Fruit fly (Drosophila melanogaster) whole organism, embryonic: ENCODE results near the gene CG14694.
A peak's percentile ranks its signal among the peaks of the same experiment; 100 is the strongest.

Experiments used
- CG10147 ChIP-seq: fragments of 200-800 bp; sonication (Bioruptor generic); optimal IDR thresholded peaks from 2 replicates; lab custom pipeline; 2019; ENCODE audit warnings: missing biosample characterization, mild to moderate bottlenecking, missing genetic modification characterization, moderate library complexity
- CG10209 ChIP-seq: fragments of 200-800 bp; sonication (Bioruptor generic); optimal IDR thresholded peaks from 3 replicates; lab custom pipeline; 2017; ENCODE audit warnings: missing biosample characterization, mild to moderate bottlenecking, missing genetic modification characterization, missing genetic modification reagents
- CG10462 ChIP-seq: fragments of 200-800 bp; sonication (Bioruptor generic); optimal IDR thresholded peaks from 2 replicates; lab custom pipeline; 2016; ENCODE audit warnings: missing biosample characterization, missing genetic modification characterization
- CG11085 ChIP-seq: fragments of 200-800 bp; sonication (Bioruptor generic); IDR thresholded peaks from 2 replicates; pipeline ENCODE4 v1.3.6; 2022; ENCODE audit warnings: missing biosample characterization, missing genetic modification characterization
- CG12236 ChIP-seq: fragments of 200-800 bp; sonication (Bioruptor generic); optimal IDR thresholded peaks from 2 replicates; lab custom pipeline; 2016; ENCODE audit warnings: missing biosample characterization, missing genetic modification characterization
- CG1233 ChIP-seq: fragments of 200-800 bp; sonication (Bioruptor generic); optimal IDR thresholded peaks from 4 replicates; lab custom pipeline; 2018; ENCODE audit warnings: missing biosample characterization, mild to moderate bottlenecking, missing genetic modification characterization
- CG12659 ChIP-seq: fragments of 200-800 bp; sonication (Bioruptor generic); optimal IDR thresholded peaks from 3 replicates; lab custom pipeline; 2017; ENCODE audit warnings: mild to moderate bottlenecking, missing biosample characterization, missing genetic modification reagents, missing genetic modification characterization
- CG14860 ChIP-seq: fragments of 200-800 bp; sonication (Bioruptor generic); IDR thresholded peaks from 3 replicates; pipeline ENCODE4 v1.3.6; 2022; ENCODE audit warnings: missing biosample characterization, missing genetic modification characterization; ENCODE audit not compliant: partially characterized antibody
- CG15601 ChIP-seq: fragments of 200-800 bp; sonication (Bioruptor generic); optimal IDR thresholded peaks from 3 replicates; lab custom pipeline; 2019; ENCODE audit warnings: missing biosample characterization, mild to moderate bottlenecking, missing genetic modification characterization, moderate library complexity
- CG1602 ChIP-seq: fragments of 200-800 bp; sonication (Bioruptor generic); optimal IDR thresholded peaks from 3 replicates; lab custom pipeline; 2016; ENCODE audit warnings: missing biosample characterization, missing genetic modification characterization
- CG17186 ChIP-seq: fragments of 200-800 bp; sonication (Bioruptor generic); optimal IDR thresholded peaks from 3 replicates; lab custom pipeline; 2017; ENCODE audit warnings: missing biosample characterization, missing genetic modification reagents, missing genetic modification characterization
- CG30403 ChIP-seq: fragments of 200-800 bp; sonication (Bioruptor generic); optimal IDR thresholded peaks from 3 replicates; lab custom pipeline; 2016; ENCODE audit warnings: missing biosample characterization, missing genetic modification characterization
- CG34376 ChIP-seq: fragments of 200-800 bp; sonication (Bioruptor generic); optimal IDR thresholded peaks from 2 replicates; lab custom pipeline; 2018; ENCODE audit warnings: missing biosample characterization, mild to moderate bottlenecking, missing genetic modification characterization
- CG4360 ChIP-seq: fragments of 200-800 bp; sonication (Bioruptor generic); IDR thresholded peaks from 2 replicates; pipeline ENCODE4 v1.3.6; 2022; ENCODE audit warnings: missing biosample characterization, missing genetic modification characterization
- CG6175 ChIP-seq: fragments of 200-800 bp; sonication (Bioruptor generic); IDR thresholded peaks from 3 replicates; pipeline ENCODE4 v1.3.6; 2022; ENCODE audit warnings: missing biosample characterization, missing genetic modification characterization
- CG7839 ChIP-seq: fragments of 200-800 bp; sonication (Bioruptor generic); optimal IDR thresholded peaks from 3 replicates; lab custom pipeline; 2018; ENCODE audit warnings: missing biosample characterization, mild to moderate bottlenecking, missing genetic modification characterization, moderate library complexity
- CG7987 ChIP-seq: fragments of 200-800 bp; sonication (Bioruptor generic); optimal IDR thresholded peaks from 2 replicates; lab custom pipeline; 2018; ENCODE audit warnings: missing biosample characterization, mild to moderate bottlenecking, missing genetic modification characterization, moderate library complexity
- E2f1 ChIP-seq: fragments of 200-800 bp; sonication (Bioruptor generic); IDR thresholded peaks from 2 replicates; pipeline ENCODE4 v1.3.6; 2022; ENCODE audit warnings: missing biosample characterization, missing genetic modification characterization
- Eip74EF ChIP-seq, 2 experiments: fragments of 200-800 bp in 1 of 2; fragments of >200 bp in 1 of 2; sonication (Bioruptor generic) in 1 of 2; optimal IDR thresholded peaks; 2 replicates each; lab custom pipeline; 2017 to 2019; ENCODE audit warnings: missing biosample characterization in 2 of 2, missing genetic modification characterization in 2 of 2, mild to moderate bottlenecking in 1 of 2, moderate library complexity in 1 of 2
- Ets65A ChIP-seq: fragments of 200-800 bp; sonication (Bioruptor generic); peaks from one replicate; lab custom pipeline; 2016; ENCODE audit warnings: missing biosample characterization, missing genetic modification characterization
- GATAe ChIP-seq: fragments of 200-800 bp; sonication (Bioruptor generic); conservative IDR thresholded peaks from 2 replicates; pipeline ENCODE4 v1.3.6; 2022; ENCODE audit warnings: missing biosample characterization, missing genetic modification characterization
- Gsc ChIP-seq: fragments of 200-800 bp; sonication (Bioruptor generic); IDR thresholded peaks from 2 replicates; pipeline ENCODE4 v1.3.6; 2022; ENCODE audit warnings: missing biosample characterization, missing genetic modification characterization
- H15 ChIP-seq: fragments of 200-800 bp; sonication (Bioruptor generic); IDR thresholded peaks from 3 replicates; pipeline ENCODE4 v1.3.6; 2022; ENCODE audit warnings: missing biosample characterization, missing genetic modification characterization
- Hand ChIP-seq: fragments of 200-800 bp; sonication (Bioruptor generic); optimal IDR thresholded peaks from 2 replicates; lab custom pipeline; 2017; ENCODE audit warnings: mild to moderate bottlenecking, missing biosample characterization, missing genetic modification reagents, missing genetic modification characterization
- MBD-R2 ChIP-seq: fragments of 200-800 bp; sonication (Bioruptor generic); IDR thresholded peaks from 2 replicates; pipeline ENCODE4 v1.3.6; 2022; ENCODE audit warnings: missing biosample characterization, missing genetic modification characterization
- Myb ChIP-seq: fragments of 200-800 bp; sonication (Bioruptor generic); optimal IDR thresholded peaks from 2 replicates; lab custom pipeline; 2016; ENCODE audit warnings: missing biosample characterization, missing genetic modification characterization
- NfI ChIP-seq: fragments of 200-800 bp; sonication (Bioruptor generic); optimal IDR thresholded peaks from 3 replicates; lab custom pipeline; 2018; ENCODE audit warnings: missing biosample characterization, mild to moderate bottlenecking, missing genetic modification characterization, moderate library complexity
- Oli ChIP-seq: fragments of 200-800 bp; sonication (Bioruptor generic); optimal IDR thresholded peaks from 2 replicates; lab custom pipeline; 2018; ENCODE audit warnings: missing biosample characterization, mild to moderate bottlenecking, missing genetic modification characterization, moderate library complexity
- Rx ChIP-seq: fragments of 200-800 bp; sonication (Bioruptor generic); IDR thresholded peaks from 2 replicates; pipeline ENCODE4 v1.3.6; 2022; ENCODE audit warnings: missing biosample characterization, missing genetic modification characterization
- Stat92E ChIP-seq, 3 experiments: fragments of >200 bp in 2 of 3; fragments of 200-800 bp in 1 of 3; sonication (Bioruptor generic) in 1 of 3; optimal IDR thresholded peaks; 2 replicates each; lab custom pipeline; 2017 to 2019; ENCODE audit warnings: missing biosample characterization in 3 of 3, missing genetic modification characterization in 3 of 3, mild to moderate bottlenecking in 1 of 3, moderate library complexity in 1 of 3
- TFAM ChIP-seq: fragments of 200-800 bp; sonication (Bioruptor generic); optimal IDR thresholded peaks from 2 replicates; lab custom pipeline; 2017; ENCODE audit warnings: missing biosample characterization, missing genetic modification characterization, inconsistent platforms
- Usf ChIP-seq: fragments of 200-800 bp; sonication (Bioruptor generic); optimal IDR thresholded peaks from 2 replicates; lab custom pipeline; 2017; ENCODE audit warnings: missing genotype, missing biosample characterization, missing genetic modification characterization
- Xrp1 ChIP-seq: fragments of 200-800 bp; sonication (Bioruptor generic); IDR thresholded peaks from 2 replicates; pipeline ENCODE4 v1.3.6; 2022; ENCODE audit warnings: missing biosample characterization, missing genetic modification characterization
- ab ChIP-seq: fragments of 200-800 bp; sonication (Bioruptor generic); optimal IDR thresholded peaks from 2 replicates; lab custom pipeline; 2016; ENCODE audit warnings: missing biosample characterization, missing genetic modification characterization
- caup ChIP-seq: fragments of 200-800 bp; sonication (Bioruptor generic); optimal IDR thresholded peaks from 3 replicates; lab custom pipeline; 2017; ENCODE audit warnings: missing biosample characterization, mild to moderate bottlenecking, missing genetic modification characterization, moderate library complexity; ENCODE audit not compliant: severe bottlenecking
- chm ChIP-seq: fragments of 200-800 bp; sonication (Bioruptor generic); IDR thresholded peaks from 2 replicates; pipeline ENCODE4 v1.3.6; 2022; ENCODE audit warnings: missing biosample characterization, missing genetic modification characterization
- gcm2 ChIP-seq: fragments of 200-800 bp; sonication (Bioruptor generic); optimal IDR thresholded peaks from 2 replicates; lab custom pipeline; 2016; ENCODE audit warnings: missing biosample characterization, missing genetic modification characterization
- kah ChIP-seq: fragments of 200-800 bp; sonication (Bioruptor generic); optimal IDR thresholded peaks from 2 replicates; lab custom pipeline; 2018; ENCODE audit warnings: missing biosample characterization, mild to moderate bottlenecking, missing genetic modification characterization
- mam ChIP-seq: fragments of 200-800 bp; sonication (Bioruptor generic); optimal IDR thresholded peaks from 3 replicates; lab custom pipeline; 2016; ENCODE audit warnings: missing biosample characterization, missing genetic modification characterization
- mld ChIP-seq: fragments of 200-800 bp; sonication (Bioruptor generic); IDR thresholded peaks from 3 replicates; pipeline ENCODE4 v1.3.6; 2022; ENCODE audit warnings: missing biosample characterization, missing genetic modification characterization; ENCODE audit not compliant: partially characterized antibody
- nmo ChIP-seq: fragments of 200-800 bp; sonication (Bioruptor generic); optimal IDR thresholded peaks from 2 replicates; lab custom pipeline; 2018; ENCODE audit warnings: missing biosample characterization, mild to moderate bottlenecking, missing genetic modification characterization, moderate library complexity
- onecut ChIP-seq: fragments of 200-800 bp; sonication (Bioruptor generic); IDR thresholded peaks from 2 replicates; pipeline ENCODE4 v1.3.6; 2022; ENCODE audit warnings: missing biosample characterization, missing genetic modification characterization
- phol ChIP-seq: fragments of 200-800 bp; sonication (Bioruptor generic); optimal IDR thresholded peaks from 3 replicates; lab custom pipeline; 2018; ENCODE audit warnings: missing biosample characterization, mild to moderate bottlenecking, missing genetic modification characterization, moderate library complexity
- ranshi ChIP-seq: fragments of 200-800 bp; sonication (Bioruptor generic); IDR thresholded peaks from 2 replicates; pipeline ENCODE4 v1.3.6; 2022; ENCODE audit warnings: missing biosample characterization, missing genetic modification characterization
- sens ChIP-seq: fragments of 200-800 bp; sonication (Bioruptor generic); peaks from one replicate; lab custom pipeline; 2016; ENCODE audit warnings: missing biosample characterization, missing genetic modification characterization
- sr ChIP-seq: fragments of 200-800 bp; sonication (Bioruptor generic); IDR thresholded peaks from 3 replicates; pipeline ENCODE4 v1.3.6; 2022; ENCODE audit warnings: missing biosample characterization, missing genetic modification characterization
- stc ChIP-seq: fragments of 200-800 bp; sonication (Bioruptor generic); IDR thresholded peaks from 2 replicates; pipeline ENCODE4 v1.3.6; 2022; ENCODE audit warnings: missing biosample characterization, missing genetic modification characterization
- tin ChIP-seq: fragments of 200-800 bp; sonication (Bioruptor generic); optimal IDR thresholded peaks from 3 replicates; lab custom pipeline; 2016; ENCODE audit warnings: missing biosample characterization, missing genetic modification characterization
- zen ChIP-seq: fragments of 200-800 bp; sonication (Bioruptor generic); optimal IDR thresholded peaks from 3 replicates; lab custom pipeline; 2018; ENCODE audit warnings: missing biosample characterization, mild to moderate bottlenecking, missing genetic modification characterization, moderate library complexity

The CG14694 gene

DNA sequence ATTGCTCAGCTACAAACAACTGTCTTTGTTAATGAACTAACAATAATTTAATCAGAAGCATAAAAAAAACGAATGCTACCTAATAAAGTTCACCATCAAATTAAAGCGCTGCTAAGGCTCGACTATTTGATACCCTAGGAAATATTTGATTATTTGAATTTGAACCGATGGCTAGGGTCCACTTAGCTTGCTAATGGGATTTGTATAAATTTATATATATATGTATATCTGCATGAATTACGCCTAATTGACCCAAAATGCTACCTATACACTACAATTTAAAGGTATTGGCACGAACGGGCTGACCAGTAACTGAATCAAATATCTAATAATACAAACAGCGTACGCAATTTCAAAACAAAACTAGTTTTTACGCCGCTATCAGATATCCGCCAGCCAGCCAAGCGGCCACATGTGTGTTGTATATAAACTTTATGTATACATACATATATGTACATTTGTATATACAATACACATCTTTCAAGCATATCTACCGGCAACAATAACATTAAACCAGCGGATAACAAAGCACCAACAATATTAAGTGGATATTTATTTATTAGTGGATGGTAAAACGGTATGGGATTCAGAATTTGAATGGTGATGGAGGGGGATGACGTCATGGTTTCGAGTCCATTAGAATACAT lies 24.5 kb upstream of the CG14694 start (continued):
- TF ChIP-seq CG7987 (GFP tag; lab: Kevin White, UChicago) (peak; percentile 53), gcm2 (GFP tag; lab: Kevin White, UChicago) (no peak), CG12659 (GFP tag; lab: Kevin White, UChicago) (peak; percentile 65), Usf (GFP tag; lab: Kevin White, UChicago) (no peak), Ets65A (GFP tag; lab: Kevin White, UChicago) (peak; percentile 23), E2f1 (peak; percentile 79), CG30403 (GFP tag; lab: Kevin White, UChicago) (peak; percentile 62), onecut (GFP tag; lab: Robert Waterston, UW) (peak; percentile 66), mam (GFP tag; lab: Kevin White, UChicago) (peak; percentile 48), CG14860 (GFP tag; lab: Robert Waterston, UW) (no peak), CG10209 (GFP tag; lab: Kevin White, UChicago) (peak; percentile 58), CG11085 (GFP tag; lab: Robert Waterston, UW) (peak; percentile 73), ranshi (GFP tag; lab: Robert Waterston, UW) (peak; percentile 79), CG15601 (tag; lab: Kevin White, UChicago) (no peak), caup (GFP tag; lab: Kevin White, UChicago) (peak; percentile 89), sens (GFP tag; lab: Kevin White, UChicago) (peak; percentile 78), CG7839 (tag; lab: Kevin White, UChicago) (peak; percentile 88), CG17186 (no peak), MBD-R2 (peak; percentile 41; the same call in 1 of the 2 replicates), tin (GFP tag; lab: Kevin White, UChicago) (peak; percentile 18), Stat92E (GFP tag; optimal IDR thresholded peaks at IDR 0.05; lab: Kevin White, UChicago) (no peak), CG4360 (no peak), Hand (GFP tag; lab: Kevin White, UChicago) (peak; percentile 16), Rx (peak; percentile 67), TFAM (no peak), Oli (peak; percentile 56), kah (GFP tag; lab: Kevin White, UChicago) (peak; percentile 37), Eip74EF (GFP tag; optimal IDR thresholded peaks at IDR 0.05; lab: Kevin White, UChicago) (peak in 1 of 2 experiments; percentile 49), CG10147 (GFP tag; lab: Kevin White, UChicago) (peak; percentile 82), zen (tag; lab: Kevin White, UChicago) (peak; percentile 62), ab (GFP tag; lab: Kevin White, UChicago) (no peak), Xrp1 (GFP tag; lab: Robert Waterston, UW) (peak; percentile 68; the same call in 1 of the 2 replicates), CG1602 (GFP tag; lab: Kevin White, UChicago) (peak; percentile 19), Gsc (GFP tag; lab: Robert Waterston, UW) (peak; percentile 9; the same call in 1 of the 2 replicates), CG12236 (GFP tag; lab: Kevin White, UChicago) (no peak), CG10462 (GFP tag; lab: Kevin White, UChicago) (no peak), stc (GFP tag; lab: Robert Waterston, UW) (peak; percentile 84), nmo (GFP tag; lab: Kevin White, UChicago) (peak; percentile 78), Myb (GFP tag; lab: Kevin White, UChicago) (no peak), CG1233 (GFP tag; lab: Kevin White, UChicago) (peak; percentile 69), H15 (GFP tag; lab: Robert Waterston, UW) (peak; percentile 83), chm (peak; percentile 53; the same call in 1 of the 2 replicates), NfI (GFP tag; lab: Kevin White, UChicago) (peak; percentile 61), CG34376 (GFP tag; lab: Kevin White, UChicago) (no peak), phol (tag; lab: Kevin White, UChicago) (peak; percentile 69), CG6175 (GFP tag; lab: Robert Waterston, UW) (peak; percentile 85), GATAe (peak; percentile 12; the same call in 1 of the 2 replicates), mld (GFP tag; lab: Robert Waterston, UW) (no peak), sr (GFP tag; lab: Robert Waterston, UW) (0 out of 3 replicates have a peak, but pooled peaks have one; percentile 12)
